Worm (Caenorhabditis elegans): ENCODE measurements around the gene srg-16.

ce11 chrII:12425644-12426222 is 41.2 kb upstream of the srg-16 start, which contains the start of gene daf-22:
- no peak for TF ChIP-seq nhr-237 (tag; optimal IDR thresholded peaks at IDR 0.05)
- no peak for TF ChIP-seq ces-1 (GFP tag; optimal IDR thresholded peaks at IDR 0.05)
- TF ChIP-seq hlh-17 (GFP tag; optimal IDR thresholded peaks at IDR 0.05; ENCODE audit: borderline replicate concordance), result no peak
- no peak for TF ChIP-seq ztf-11 (tag; optimal IDR thresholded peaks at IDR 0.05)
- no peak for TF ChIP-seq unc-130 (tag; optimal IDR thresholded peaks at IDR 0.05)
- TF ChIP-seq nhr-77 (tag; optimal IDR thresholded peaks at IDR 0.05), result no peak
- no peak for TF ChIP-seq ceh-82 (tag; optimal IDR thresholded peaks at IDR 0.05)
- no peak for TF ChIP-seq aly-2 (tag; optimal IDR thresholded peaks at IDR 0.05)
